Fruit fly (Drosophila melanogaster): ENCODE data around the gene sfl.

Gene sfl

dm6 chr3L:6494928-6495806 lies at the start of gene sfl, which contains the start of gene Vps8 (continued):
- TF ChIP-seq cas (GFP tag; IDR thresholded peaks at IDR 0.05) (no peak), salm (tag; optimal IDR thresholded peaks at IDR 0.05) (no peak), CG3847 (GFP tag; IDR thresholded peaks at IDR 0.05) (0 out of 2 replicates have a peak, but pooled peaks have one; percentile 21), lab (GFP tag; optimal IDR thresholded peaks at IDR 0.05) (peak; percentile 17), NfI (GFP tag; optimal IDR thresholded peaks at IDR 0.05) (peak; percentile 27), CG4360 (GFP tag; IDR thresholded peaks at IDR 0.05) (no peak), CG8388 (GFP tag; optimal IDR thresholded peaks at IDR 0.05) (no peak), Bgb (GFP tag; IDR thresholded peaks at IDR 0.05; ENCODE audit: partially characterized antibody) (peak; percentile 88), stc (GFP tag; IDR thresholded peaks at IDR 0.05) (no peak), exex (tag; optimal IDR thresholded peaks at IDR 0.05) (peak; percentile 5), dimm (GFP tag; IDR thresholded peaks at IDR 0.05) (no peak), hth (optimal IDR thresholded peaks at IDR 0.05) (no peak), onecut (GFP tag; IDR thresholded peaks at IDR 0.05) (no peak), sqz (GFP tag; optimal IDR thresholded peaks at IDR 0.05) (no peak), Sox100B (GFP tag; optimal IDR thresholded peaks at IDR 0.05) (peak; percentile 26), BEAF-32 (GFP tag; optimal IDR thresholded peaks at IDR 0.05) (peak; percentile 89), CG30403 (GFP tag; optimal IDR thresholded peaks at IDR 0.05) (peak; percentile 56), CG31224 (GFP tag; IDR thresholded peaks at IDR 0.05) (no peak), Bteb2 (GFP tag; optimal IDR thresholded peaks at IDR 0.05) (peak; percentile 8), CG4404 (GFP tag; IDR thresholded peaks at IDR 0.05) (no peak), pan (optimal IDR thresholded peaks at IDR 0.05) (no peak), pan (GFP tag; optimal IDR thresholded peaks at IDR 0.05 in 1 of 2, IDR thresholded peaks at IDR 0.05 in 1 of 2) (no peak), ssp (GFP tag; IDR thresholded peaks at IDR 0.05) (no peak), aop (GFP tag; IDR thresholded peaks at IDR 0.05) (no peak), Hand (GFP tag; optimal IDR thresholded peaks at IDR 0.05) (no peak), CG10462 (GFP tag; optimal IDR thresholded peaks at IDR 0.05) (no peak), Hsf (GFP tag; optimal IDR thresholded peaks at IDR 0.05) (peak; percentile 26), cg (GFP tag; optimal IDR thresholded peaks at IDR 0.05) (no peak), zfh2 (GFP tag; optimal IDR thresholded peaks at IDR 0.05) (no peak), HLH3B (GFP tag; IDR thresholded peaks at IDR 0.05) (peak; percentile 6; the same call in 1 of the 2 replicates), CG2889 (GFP tag; IDR thresholded peaks at IDR 0.05) (no peak), hb (GFP tag; IDR thresholded peaks at IDR 0.05; ENCODE audit: partially characterized antibody) (peak; percentile 88), CG15514 (GFP tag; optimal IDR thresholded peaks at IDR 0.05) (peak; percentile 68), CG6791 (GFP tag; IDR thresholded peaks at IDR 0.05; ENCODE audit: partially characterized antibody) (peak; percentile 86), trem (tag; optimal IDR thresholded peaks at IDR 0.05) (peak; percentile 98), jigr1 (GFP tag; IDR thresholded peaks at IDR 0.05) (peak; percentile 41; the same call in 1 of the 3 replicates), CG31365 (tag; optimal IDR thresholded peaks at IDR 0.05) (no peak), CG33213 (GFP tag; optimal IDR thresholded peaks at IDR 0.05) (peak; percentile 12), CG2129 (GFP tag; IDR thresholded peaks at IDR 0.05; ENCODE audit: partially characterized antibody) (peak; percentile 70; the same call in 1 of the 2 replicates), psq (GFP tag; optimal IDR thresholded peaks at IDR 0.05) (no peak), dpn (GFP tag; optimal IDR thresholded peaks at IDR 0.05) (peak in 1 of 2 experiments; percentile 37), twi (tag; optimal IDR thresholded peaks at IDR 0.05) (peak; percentile 3), ftz-f1 (GFP tag; optimal IDR thresholded peaks at IDR 0.05) (no peak), CG7963 (GFP tag; IDR thresholded peaks at IDR 0.05; ENCODE audit: partially characterized antibody) (peak; percentile 79), odd (GFP tag; optimal IDR thresholded peaks at IDR 0.05) (peak; percentile 10), CG10147 (GFP tag; optimal IDR thresholded peaks at IDR 0.05) (peak; percentile 32), CG12391 (tag; optimal IDR thresholded peaks at IDR 0.05) (peak; percentile 58), CG14710 (tag; optimal IDR thresholded peaks at IDR 0.05) (peak; percentile 69), CG12155 (GFP tag; optimal IDR thresholded peaks at IDR 0.05) (no peak)
